Worm (Caenorhabditis elegans): ENCODE data around the gene cgh-1.

The cgh-1 gene

ce11 chrIII:7490061-7490460, 7.6 kb downstream of the cgh-1 start:
- no peak for TF ChIP-seq lag-1 (GFP tag; IDR thresholded peaks at IDR 0.05)
- no peak for TF ChIP-seq cebp-1 (GFP tag; IDR thresholded peaks at IDR 0.05)
- no peak for TF ChIP-seq cebp-1 (tag; optimal IDR thresholded peaks at IDR 0.05)
- no peak for TF ChIP-seq K12H6.12 (tag; optimal IDR thresholded peaks at IDR 0.05)
- no peak for TF ChIP-seq repo-1 (tag; optimal IDR thresholded peaks at IDR 0.05)
- no peak for TF ChIP-seq F49E8.2 (tag; optimal IDR thresholded peaks at IDR 0.05; ENCODE audit: insufficient read depth)
- TF ChIP-seq F39B2.1 (GFP tag; IDR thresholded peaks at IDR 0.05), result no peak
- TF ChIP-seq tbp1 (GFP tag; optimal IDR thresholded peaks at IDR 0.05), result no peak
- TF ChIP-seq tlf-1 (GFP tag; optimal IDR thresholded peaks at IDR 0.05), result no peak
- TF ChIP-seq xnd-1 (tag; optimal IDR thresholded peaks at IDR 0.05), result no peak
- no peak for TF ChIP-seq sdz-38 (tag; optimal IDR thresholded peaks at IDR 0.05)
- TF ChIP-seq F33H1.4 (GFP tag; IDR thresholded peaks at IDR 0.05), result no peak
- no peak for TF ChIP-seq let-526 (GFP tag; IDR thresholded peaks at IDR 0.05)
- TF ChIP-seq dpff-1 (tag; optimal IDR thresholded peaks at IDR 0.05), result no peak
- no peak for TF ChIP-seq lin-40 (tag; optimal IDR thresholded peaks at IDR 0.05)
- TF ChIP-seq F57A8.1 (GFP tag; optimal IDR thresholded peaks at IDR 0.05), result no peak
- no peak for TF ChIP-seq ztf-3 (GFP tag; optimal IDR thresholded peaks at IDR 0.05)
- no peak for TF ChIP-seq sea-2 (GFP tag; IDR thresholded peaks at IDR 0.05)
- no peak for TF ChIP-seq B0336.3 (GFP tag; IDR thresholded peaks at IDR 0.05)

- TF ChIP-seq hmg-1.2 (GFP tag; IDR thresholded peaks at IDR 0.05) (peak; percentile 78), egl-18 (GFP tag; IDR thresholded peaks at IDR 0.05) (no peak)
These were observed 8.5 kb downstream of the cgh-1 start, which contains the start of gene mup-4 for ce11 chrIII:7489055-7489534. Gene mup-4, minus strand, starts transcription at chrIII:7489105.

ce11 chrIII:7488303-7488702, 9.3 kb downstream of the cgh-1 start:
- TF ChIP-seq akir-1 (GFP tag; optimal IDR thresholded peaks at IDR 0.05), result no peak
- TF ChIP-seq dpff-1 (tag; optimal IDR thresholded peaks at IDR 0.05), result no peak
- TF ChIP-seq ztf-26 (tag; optimal IDR thresholded peaks at IDR 0.05), result peak; percentile 61
- peak; percentile 33 for TF ChIP-seq somi-1 (GFP tag; optimal IDR thresholded peaks at IDR 0.05)
- TF ChIP-seq lin-40 (tag; optimal IDR thresholded peaks at IDR 0.05), result peak; percentile 10

ce11 chrIII:7484765-7485164, 12.9 kb downstream of the cgh-1 start:
- TF ChIP-seq ceh-100 (GFP tag; IDR thresholded peaks at IDR 0.05) (no peak), lin-40 (tag; optimal IDR thresholded peaks at IDR 0.05) (no peak), nfya-2 (GFP tag; IDR thresholded peaks at IDR 0.05) (no peak), K12H6.12 (tag; optimal IDR thresholded peaks at IDR 0.05) (no peak), lin-35 (GFP tag; optimal IDR thresholded peaks at IDR 0.05) (no peak), F22D6.2 (tag; optimal IDR thresholded peaks at IDR 0.05) (no peak), die-1 (tag; optimal IDR thresholded peaks at IDR 0.05) (no peak), ceh-79 (tag; optimal IDR thresholded peaks at IDR 0.05) (no peak), mes-4 (tag; optimal IDR thresholded peaks at IDR 0.05) (no peak), nfya-1 (tag; optimal IDR thresholded peaks at IDR 0.05; ENCODE audit: borderline replicate concordance, insufficient read depth) (no peak), Y53G8AR.9 (GFP tag; conservative IDR thresholded peaks at IDR 0.05) (no peak), lsy-27 (tag; optimal IDR thresholded peaks at IDR 0.05; ENCODE audit: borderline replicate concordance, insufficient read depth) (no peak), him-1 (tag; optimal IDR thresholded peaks at IDR 0.05) (no peak), hlh-12 (tag; optimal IDR thresholded peaks at IDR 0.05) (no peak), attf-6 (GFP tag; IDR thresholded peaks at IDR 0.05) (no peak), sdz-38 (tag; optimal IDR thresholded peaks at IDR 0.05) (no peak)
